Worm (Caenorhabditis elegans) whole organism, early embryonic: ENCODE results near the gene farl-11.
A peak's percentile ranks its signal among the peaks of the same experiment; 100 is the strongest.

Experiments
- B0310.2 ChIP-seq: sonication (generic microtip); optimal IDR thresholded peaks from 2 replicates; lab custom pipeline; 2016; ENCODE audit warnings: mild to moderate bottlenecking, missing genetic modification characterization, missing compliant biosample characterization
- F13C5.2 ChIP-seq: sonication (generic microtip); optimal IDR thresholded peaks from 2 replicates; lab custom pipeline; 2017; ENCODE audit warnings: mild to moderate bottlenecking, missing genetic modification characterization, inconsistent platforms, missing compliant biosample characterization
- aly-1 ChIP-seq: sonication (generic microtip); optimal IDR thresholded peaks from 2 replicates; lab custom pipeline; 2016; ENCODE audit warnings: missing genetic modification characterization, missing compliant biosample characterization
- ama-1 ChIP-seq: fragments of 150-350 bp; optimal IDR thresholded peaks from 2 replicates; lab custom pipeline; 2014
- ceh-36 ChIP-seq: sonication (generic microtip); optimal IDR thresholded peaks from 2 replicates; lab custom pipeline; 2016; ENCODE audit warnings: missing genetic modification characterization, inconsistent platforms, missing compliant biosample characterization
- flt-1 ChIP-seq: fragments of 200-800 bp; sonication (Bioruptor generic); IDR thresholded peaks from 2 replicates; pipeline ENCODE4 v1.3.6; 2022; ENCODE audit warnings: missing genetic modification characterization, missing compliant biosample characterization
- hmg-4 ChIP-seq: fragments of 200-800 bp; sonication (Bioruptor generic); optimal IDR thresholded peaks from 2 replicates; lab custom pipeline; 2018; ENCODE audit warnings: mild to moderate bottlenecking, missing genetic modification characterization, missing compliant biosample characterization
- pes-1 ChIP-seq: fragments of 200-800 bp; sonication (Bioruptor generic); IDR thresholded peaks from 2 replicates; pipeline ENCODE4 v1.3.6; 2022; ENCODE audit warnings: missing genetic modification reagents, missing genetic modification characterization, missing compliant biosample characterization
- scrt-1 ChIP-seq: fragments of 200-800 bp; sonication (Bioruptor generic); IDR thresholded peaks from 2 replicates; pipeline ENCODE4 v1.3.6; 2022; ENCODE audit warnings: missing genetic modification characterization, missing compliant biosample characterization

- no peak for TF ChIP-seq ama-1 (lab: Kevin White, UChicago)
- TF ChIP-seq flt-1 (GFP tag; lab: Robert Waterston, UW), result 0 out of 2 replicates have a peak, but pooled peaks have one; percentile 27
- no peak for TF ChIP-seq scrt-1 (GFP tag; lab: Robert Waterston, UW)
- no peak for TF ChIP-seq hmg-4 (GFP tag; lab: Kevin White, UChicago)
- no peak for TF ChIP-seq ceh-36 (tag; lab: Kevin White, UChicago)
- TF ChIP-seq aly-1 (tag; lab: Kevin White, UChicago), result no peak
- TF ChIP-seq pes-1 (GFP tag; lab: Robert Waterston, UW), result no peak
- TF ChIP-seq F13C5.2, result peak; percentile 51
- no peak for TF ChIP-seq B0310.2 (tag; lab: Kevin White, UChicago)
These were observed at the start of gene farl-11, which contains the start of gene rpl-33 for ce11 chrII:7104794-7105613.
